Worm (Caenorhabditis elegans) whole organism, late embryonic: ENCODE data around the gene clec-62.

Source experiments
- F13H6.1 ChIP-seq: sonication (generic microtip); optimal IDR thresholded peaks from 2 replicates; lab custom pipeline; 2016; ENCODE audit warnings: missing genetic modification characterization, missing compliant biosample characterization
- ceh-48 ChIP-seq: sonication (generic microtip); optimal IDR thresholded peaks from 2 replicates; lab custom pipeline; 2016; ENCODE audit warnings: missing genetic modification characterization, inconsistent platforms, missing compliant biosample characterization
- ceh-9 ChIP-seq: sonication (generic microtip); optimal IDR thresholded peaks from 2 replicates; lab custom pipeline; 2016; ENCODE audit warnings: mild to moderate bottlenecking, missing genetic modification characterization, inconsistent platforms, missing compliant biosample characterization
- dve-1 ChIP-seq: sonication (generic microtip); optimal IDR thresholded peaks from 2 replicates; lab custom pipeline; 2017; ENCODE audit warnings: antibody characterized with exemption, mild to moderate bottlenecking, missing genetic modification characterization, missing compliant biosample characterization
- hlh-8 ChIP-seq: sonication (generic microtip); optimal IDR thresholded peaks from 2 replicates; lab custom pipeline; 2016; ENCODE audit warnings: missing genotype, missing genetic modification characterization, missing compliant biosample characterization
- nhr-11 ChIP-seq: fragments of 150-350 bp; optimal IDR thresholded peaks from 2 replicates; lab custom pipeline; 2014; ENCODE audit warnings: missing biosample characterization, missing genetic modification characterization
- nhr-232 ChIP-seq: sonication (generic microtip); optimal IDR thresholded peaks from 2 replicates; lab custom pipeline; 2016; ENCODE audit warnings: missing genetic modification characterization, missing compliant biosample characterization
- pax-1 ChIP-seq: fragments of 150-350 bp; optimal IDR thresholded peaks from 2 replicates; lab custom pipeline; 2014; ENCODE audit warnings: missing biosample characterization, missing genetic modification characterization
- pha-2 ChIP-seq: sonication (generic microtip); optimal IDR thresholded peaks from 2 replicates; lab custom pipeline; 2017; ENCODE audit warnings: mild to moderate bottlenecking, missing genetic modification characterization, missing compliant biosample characterization
- pha-4 ChIP-seq: fragments of 150-350 bp; optimal IDR thresholded peaks from 2 replicates; lab custom pipeline; 2018; ENCODE audit warnings: missing biosample characterization, missing genetic modification reagents, missing genetic modification characterization
- pqm-1 ChIP-seq: sonication (generic microtip); optimal IDR thresholded peaks from 2 replicates; lab custom pipeline; 2016; ENCODE audit warnings: missing genetic modification characterization, missing compliant biosample characterization
- sdc-2 ChIP-seq: sonication (generic microtip); optimal IDR thresholded peaks from 2 replicates; lab custom pipeline; 2016; ENCODE audit warnings: missing genotype, missing genetic modification characterization, missing compliant biosample characterization
- sox-4 ChIP-seq: sonication (generic microtip); optimal IDR thresholded peaks from 2 replicates; lab custom pipeline; 2017; ENCODE audit warnings: mild to moderate bottlenecking, missing genetic modification characterization, inconsistent platforms, missing compliant biosample characterization
- ztf-16 ChIP-seq: sonication (generic microtip); optimal IDR thresholded peaks from 2 replicates; lab custom pipeline; 2017; ENCODE audit warnings: missing genetic modification characterization, missing compliant biosample characterization

ce11 chrII:12895078-12895670, at the start of gene clec-62, which contains the start of gene clec-63:
- TF ChIP-seq dve-1 (tag; lab: Kevin White, UChicago) (no peak), pha-4 (tag; lab: Kevin White, UChicago) (no peak), sox-4 (tag; lab: Kevin White, UChicago) (no peak), F13H6.1 (tag; lab: Kevin White, UChicago) (no peak), pha-2 (tag; lab: Kevin White, UChicago) (no peak), nhr-232 (tag; lab: Kevin White, UChicago) (no peak), pqm-1 (tag; lab: Kevin White, UChicago) (no peak), hlh-8 (no peak), ztf-16 (tag; lab: Kevin White, UChicago) (no peak), nhr-11 (no peak), ceh-9 (tag; lab: Kevin White, UChicago) (no peak), ceh-48 (tag; lab: Kevin White, UChicago) (no peak), sdc-2 (tag; lab: Kevin White, UChicago) (no peak), pax-1 (tag; lab: Kevin White, UChicago) (no peak)
